Worm (Caenorhabditis elegans) whole organism, L4 larva: ENCODE measurements around the gene nfyb-1.

Experiments
- dpl-1 ChIP-seq: fragments of 150-350 bp; optimal IDR thresholded peaks from 2 replicates; lab custom pipeline; 2014; ENCODE audit warnings: missing biosample characterization, missing genetic modification reagents, missing genetic modification characterization
- duxl-1 ChIP-seq: sonication (generic microtip); optimal IDR thresholded peaks from 2 replicates; lab custom pipeline; 2016; ENCODE audit warnings: mild to moderate bottlenecking, missing genetic modification characterization, moderate library complexity, missing compliant biosample characterization; ENCODE audit not compliant: poor library complexity
- lim-7 ChIP-seq: fragments of 200-800 bp; sonication (Bioruptor generic); IDR thresholded peaks from 2 replicates; pipeline ENCODE4 v1.3.6; 2022; ENCODE audit warnings: missing genetic modification characterization, missing compliant biosample characterization
- nhr-237 ChIP-seq: sonication (generic microtip); optimal IDR thresholded peaks from 2 replicates; lab custom pipeline; 2017; ENCODE audit warnings: missing biosample characterization, missing genetic modification characterization
- nhr-42 ChIP-seq: fragments of 200-800 bp; sonication (Bioruptor generic); IDR thresholded peaks from 2 replicates; pipeline ENCODE4 v1.3.6; 2022; ENCODE audit warnings: missing genetic modification characterization, missing compliant biosample characterization
- skn-1 ChIP-seq: fragments of 150-350 bp; optimal IDR thresholded peaks from 2 replicates; lab custom pipeline; 2014; ENCODE audit warnings: missing biosample characterization, missing genetic modification characterization
- ztf-11 ChIP-seq: fragments of 150-350 bp; optimal IDR thresholded peaks from 2 replicates; lab custom pipeline; 2014; ENCODE audit warnings: missing biosample characterization, missing genetic modification characterization

DNA sequence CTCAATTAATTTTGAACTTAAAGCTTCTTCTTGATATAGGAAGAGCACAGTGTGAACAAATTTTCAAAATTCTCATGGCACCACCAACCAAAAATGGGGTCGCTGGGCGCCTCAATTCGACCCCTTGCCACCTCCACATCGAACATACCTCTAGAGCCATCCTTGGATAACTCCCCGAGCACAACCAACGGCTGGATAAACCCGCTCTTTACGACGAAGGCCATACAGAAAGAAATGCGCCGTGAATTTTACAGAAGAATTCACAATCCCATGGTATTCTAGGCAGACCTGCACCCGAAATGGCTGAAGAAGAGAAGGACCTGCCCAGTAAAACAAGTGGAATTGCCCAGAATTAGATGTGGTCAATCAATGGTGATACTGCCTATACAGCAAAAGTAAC is 35.5 kb upstream of the nfyb-1 start:
- TF ChIP-seq nhr-237 (tag; lab: Kevin White, UChicago) (no peak), skn-1 (tag; lab: Kevin White, UChicago) (no peak), ztf-11 (no peak), duxl-1 (tag; lab: Kevin White, UChicago) (no peak), lim-7 (no peak), dpl-1 (GFP tag; lab: Kevin White, UChicago) (no peak), nhr-42 (no peak)
